Fruit fly (Drosophila melanogaster) whole organism, adult: ENCODE data around the gene Rsf1.

Experiments
- CG33017 ChIP-seq: fragments of 200-800 bp; sonication (Bioruptor generic); optimal IDR thresholded peaks from 2 replicates; lab custom pipeline; 2018; ENCODE audit warnings: missing biosample characterization, mild to moderate bottlenecking, missing genetic modification characterization, moderate library complexity
- CG7101 ChIP-seq: fragments of 200-800 bp; sonication (Bioruptor generic); optimal IDR thresholded peaks from 2 replicates; lab custom pipeline; 2018; ENCODE audit warnings: missing biosample characterization, mild to moderate bottlenecking, missing genetic modification characterization, moderate library complexity
- Crg-1 ChIP-seq: fragments of 200-800 bp; sonication (Bioruptor generic); optimal IDR thresholded peaks from 2 replicates; lab custom pipeline; 2016; ENCODE audit warnings: missing biosample characterization, missing genetic modification characterization
- Hr96 ChIP-seq: fragments of 200-800 bp; sonication (Bioruptor generic); optimal IDR thresholded peaks from 2 replicates; lab custom pipeline; 2016; ENCODE audit warnings: missing biosample characterization, missing genetic modification characterization
- Mnt ChIP-seq: fragments of 200-800 bp; sonication (Bioruptor generic); optimal IDR thresholded peaks from 2 replicates; lab custom pipeline; 2016; ENCODE audit warnings: missing biosample characterization, mild to moderate bottlenecking, missing genetic modification characterization
- cic ChIP-seq: fragments of 200-800 bp; sonication (Bioruptor generic); optimal IDR thresholded peaks from 2 replicates; lab custom pipeline; 2017; ENCODE audit warnings: missing biosample characterization, mild to moderate bottlenecking, missing genetic modification characterization, moderate library complexity
- cnc ChIP-seq, 2 experiments: fragments of >200 bp; optimal IDR thresholded peaks; 2 replicates each; lab custom pipeline; 2017
- kay ChIP-seq: fragments of 200-800 bp; sonication (Bioruptor generic); peaks from one replicate; lab custom pipeline; 2016; ENCODE audit warnings: missing biosample characterization, missing genetic modification characterization, borderline replicate concordance
- ovo ChIP-seq: fragments of 200-800 bp; sonication (Bioruptor generic); optimal IDR thresholded peaks from 2 replicates; lab custom pipeline; 2016; ENCODE audit warnings: missing biosample characterization, missing genetic modification characterization

DNA sequence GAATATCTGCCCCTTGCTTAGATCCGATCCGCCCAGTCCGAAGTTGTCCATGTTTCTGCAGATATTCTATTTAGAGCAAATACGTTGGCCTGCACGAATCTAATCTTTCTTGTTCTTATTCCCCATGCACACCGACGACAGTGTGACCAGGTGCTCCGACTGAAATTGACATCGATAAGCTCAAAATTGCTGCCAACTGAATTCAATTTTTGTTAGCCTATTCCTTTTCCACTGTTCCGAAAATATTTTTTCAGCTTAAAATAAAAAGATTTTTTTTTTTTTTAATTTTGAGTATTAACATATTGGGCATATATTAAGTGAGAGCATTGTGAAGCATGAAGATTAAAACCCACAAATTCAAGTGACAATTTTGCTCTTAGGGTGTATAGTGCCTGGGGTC lies 40.4 kb upstream of the Rsf1 start, which contains the start of gene nmd:
- TF ChIP-seq Hr96 (GFP tag; lab: Kevin White, UChicago) (no peak), cnc (optimal IDR thresholded peaks at IDR 0.05; lab: Kevin White, UChicago) (no peak), kay (GFP tag; lab: Kevin White, UChicago) (peak; percentile 67), Mnt (peak; percentile 79), CG33017 (tag; lab: Kevin White, UChicago) (peak; percentile 12), CG7101 (no peak), Crg-1 (no peak), ovo (GFP tag; lab: Kevin White, UChicago) (no peak), cic (no peak)
